Worm (Caenorhabditis elegans) whole organism, L4/young adult: ENCODE measurements around the gene F52H2.5.

ENCODE experiments used
- W03F9.2 ChIP-seq: fragments of 150-350 bp; optimal IDR thresholded peaks from 2 replicates; lab custom pipeline; 2014; ENCODE audit warnings: missing biosample characterization, missing genetic modification characterization
- dao-5 ChIP-seq: sonication (generic microtip); optimal IDR thresholded peaks from 2 replicates; lab custom pipeline; 2016; ENCODE audit warnings: missing genotype, missing genetic modification characterization, moderate library complexity, missing compliant biosample characterization
- him-1 ChIP-seq: sonication (generic microtip); optimal IDR thresholded peaks from 2 replicates; lab custom pipeline; 2016; ENCODE audit warnings: missing genotype, missing genetic modification reagents, missing genetic modification characterization, missing compliant biosample characterization

DNA sequence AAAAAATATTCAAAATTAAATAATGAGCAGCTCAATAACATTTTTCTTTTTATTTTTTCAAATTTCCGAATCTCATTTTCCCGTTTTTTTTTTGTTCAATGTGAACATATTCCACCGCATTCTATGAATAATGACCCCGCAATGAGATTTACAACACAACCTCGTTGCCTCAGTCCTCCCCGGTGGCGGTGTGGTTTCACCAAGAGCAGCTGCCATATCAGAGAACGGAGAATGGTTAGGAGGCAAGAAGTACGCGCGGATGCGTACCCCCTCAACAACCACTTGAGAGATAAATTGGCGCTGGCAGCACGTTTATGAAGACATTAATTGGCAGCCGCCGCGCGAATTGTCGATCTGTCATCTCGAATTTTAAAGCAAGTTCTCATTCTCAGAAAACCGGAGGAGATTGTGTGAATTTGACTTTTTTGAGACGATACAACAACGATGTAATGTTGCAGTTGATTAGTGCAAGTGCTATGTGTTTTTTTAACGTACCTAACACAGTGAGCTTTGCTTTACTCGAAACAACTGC is 46.1 kb downstream of the F52H2.5 start:
- TF ChIP-seq W03F9.2 (tag; lab: Kevin White, UChicago) (no peak), dao-5 (tag; lab: Kevin White, UChicago) (no peak), him-1 (tag; lab: Kevin White, UChicago) (no peak)
